Worm (Caenorhabditis elegans) whole organism, L4/young adult: ENCODE data around the gene try-3.

Source experiments
- W03F9.2 ChIP-seq: fragments of 150-350 bp; optimal IDR thresholded peaks from 2 replicates; lab custom pipeline; 2014; ENCODE audit warnings: missing biosample characterization, missing genetic modification characterization
- him-1 ChIP-seq: sonication (generic microtip); optimal IDR thresholded peaks from 2 replicates; lab custom pipeline; 2016; ENCODE audit warnings: missing genotype, missing genetic modification reagents, missing genetic modification characterization, missing compliant biosample characterization

DNA sequence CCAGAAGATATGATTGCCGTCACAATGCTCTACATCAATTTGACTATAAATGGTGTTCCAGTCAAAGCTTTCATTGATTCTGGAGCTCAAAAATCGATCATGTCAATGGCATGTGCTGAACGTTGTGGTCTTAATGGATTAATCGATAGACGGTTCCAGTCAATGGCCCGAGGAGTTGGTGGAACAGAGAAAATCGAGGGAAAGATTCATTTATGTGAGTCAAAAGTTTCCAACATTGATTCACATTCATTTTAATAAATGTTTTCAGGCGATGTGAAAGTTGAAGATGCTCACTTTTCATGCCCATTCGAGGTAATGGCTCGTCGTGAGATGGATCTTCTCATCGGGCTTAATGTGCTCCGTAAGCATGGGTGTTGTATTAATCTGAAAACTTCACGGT is 33.2 kb upstream of the try-3 start:
- TF ChIP-seq him-1 (no peak), W03F9.2 (tag; lab: Kevin White, UChicago) (no peak)
